Worm (Caenorhabditis elegans) whole organism, L1 larva: ENCODE measurements around the gene F19B10.10.

Source experiments
- ama-1 ChIP-seq: fragments of 150-350 bp; optimal IDR thresholded peaks from 2 replicates; lab custom pipeline; 2014
- ces-1 ChIP-seq: fragments of 150-350 bp; optimal IDR thresholded peaks from 2 replicates; lab custom pipeline; 2014; ENCODE audit warnings: missing biosample characterization, missing genetic modification reagents, missing genetic modification characterization
- egl-27 ChIP-seq, 2 experiments: fragments of 150-350 bp in 1 of 2; sonication (generic microtip); optimal IDR thresholded peaks; 3 replicates each; lab custom pipeline; 2017 to 2018; ENCODE audit warnings: missing biosample characterization in 2 of 2, missing genetic modification characterization in 2 of 2, missing genetic modification reagents in 2 of 2
- elt-2 ChIP-seq: sonication (generic microtip); optimal IDR thresholded peaks from 2 replicates; lab custom pipeline; 2016; ENCODE audit warnings: missing genetic modification characterization, mild to moderate bottlenecking, inconsistent platforms, missing compliant biosample characterization, missing genetic modification reagents
- fos-1 ChIP-seq: fragments of 150-350 bp; optimal IDR thresholded peaks from 2 replicates; lab custom pipeline; 2014; ENCODE audit warnings: missing biosample characterization, missing genetic modification characterization
- nhr-76 ChIP-seq: sonication (generic microtip); optimal IDR thresholded peaks from 2 replicates; lab custom pipeline; 2017; ENCODE audit warnings: missing biosample characterization, missing genetic modification characterization
- pax-3 ChIP-seq: fragments of 200-800 bp; sonication (Bioruptor generic); optimal IDR thresholded peaks from 2 replicates; lab custom pipeline; 2018; ENCODE audit warnings: mild to moderate bottlenecking, missing genetic modification characterization, moderate library complexity, missing compliant biosample characterization
- snpc-4 ChIP-seq: fragments of 150-350 bp; optimal IDR thresholded peaks from 2 replicates; lab custom pipeline; 2014; ENCODE audit warnings: missing biosample characterization, missing genetic modification characterization
- sptf-1 ChIP-seq: fragments of 150-350 bp; optimal IDR thresholded peaks from 2 replicates; lab custom pipeline; 2014; ENCODE audit warnings: missing biosample characterization, missing genetic modification characterization
- xbp-1 ChIP-seq: sonication (generic microtip); optimal IDR thresholded peaks from 2 replicates; lab custom pipeline; 2016; ENCODE audit warnings: missing genetic modification characterization, missing compliant biosample characterization
- ztf-4 ChIP-seq: fragments of 150-350 bp; optimal IDR thresholded peaks from 2 replicates; lab custom pipeline; 2014; ENCODE audit warnings: missing biosample characterization, missing genetic modification characterization

DNA sequence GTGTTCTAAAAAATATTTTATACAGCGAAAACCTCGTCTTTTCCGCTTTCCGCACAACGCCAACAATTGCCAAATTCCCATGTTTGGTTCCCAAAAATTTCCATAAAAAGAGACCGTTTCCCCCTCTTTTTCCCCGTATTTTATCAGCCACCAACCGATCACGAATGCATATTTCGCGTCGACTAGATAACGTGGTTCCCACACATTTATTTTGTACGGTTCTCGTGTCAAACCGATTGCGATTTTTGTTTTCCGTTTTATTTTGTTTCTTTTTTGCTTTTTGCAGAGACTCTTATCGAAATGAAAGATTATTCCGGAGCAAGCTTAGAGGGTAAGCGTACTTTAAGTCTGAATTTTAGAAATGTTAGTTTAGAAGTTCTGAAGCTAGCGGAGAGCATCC lies 39.8 kb upstream of the F19B10.10 start, which contains the start of gene C46E10.3:
- TF ChIP-seq ztf-4 (no peak), snpc-4 (tag; lab: Kevin White, UChicago) (no peak), elt-2 (no peak), egl-27 (tag; optimal IDR thresholded peaks at IDR 0.05; lab: Kevin White, UChicago) (no peak), xbp-1 (tag; lab: Kevin White, UChicago) (no peak), ama-1 (lab: Kevin White, UChicago) (no peak), pax-3 (no peak), ces-1 (GFP tag; lab: Kevin White, UChicago) (no peak), nhr-76 (tag; lab: Kevin White, UChicago) (no peak), fos-1 (tag; lab: Kevin White, UChicago) (no peak), sptf-1 (tag; lab: Kevin White, UChicago) (no peak)
